Worm (Caenorhabditis elegans) whole organism, L4/young adult: ENCODE data around the gene ZK622.4.

Experiments used
- W03F9.2 ChIP-seq: fragments of 150-350 bp; optimal IDR thresholded peaks from 2 replicates; lab custom pipeline; 2014; ENCODE audit warnings: missing biosample characterization, missing genetic modification characterization
- dao-5 ChIP-seq: sonication (generic microtip); optimal IDR thresholded peaks from 2 replicates; lab custom pipeline; 2016; ENCODE audit warnings: missing genotype, missing genetic modification characterization, moderate library complexity, missing compliant biosample characterization
- him-1 ChIP-seq: sonication (generic microtip); optimal IDR thresholded peaks from 2 replicates; lab custom pipeline; 2016; ENCODE audit warnings: missing genotype, missing genetic modification reagents, missing genetic modification characterization, missing compliant biosample characterization

Gene ZK622.4

ce11 chrII:5292226-5292752, at the start of gene ZK622.4:
Gene ZK622.4, plus strand, starts transcription at chrII:5292702.
- TF ChIP-seq dao-5 (tag; lab: Kevin White, UChicago) (peak; percentile 38), him-1 (peak; percentile 78), W03F9.2 (no peak)

ce11 chrII:5246791-5247361, 45.6 kb upstream of the ZK622.4 start, which contains the start of gene ptr-6:
Gene ptr-6, minus strand, starts transcription at chrII:5246837.
- TF ChIP-seq W03F9.2 = no peak
- no peak for TF ChIP-seq dao-5 (tag; lab: Kevin White, UChicago)
- TF ChIP-seq him-1 = no peak

- TF ChIP-seq dao-5 (tag; lab: Kevin White, UChicago) (no peak), W03F9.2 (no peak), him-1 (no peak)
Observed at ce11 chrII:5255435-5255834, 37.1 kb upstream of the ZK622.4 start, which contains the start of gene frpr-4. Gene frpr-4, minus strand, starts transcription at chrII:5255535.

ce11 chrII:5264650-5265049, 27.9 kb upstream of the ZK622.4 start:
- TF ChIP-seq him-1 (no peak), dao-5 (tag; lab: Kevin White, UChicago) (no peak), W03F9.2 (no peak)

ce11 chrII:5268977-5269376, 23.5 kb upstream of the ZK622.4 start:
- TF ChIP-seq dao-5 (tag; lab: Kevin White, UChicago) (no peak), W03F9.2 (no peak), him-1 (no peak)

ce11 chrII:5271729-5272322, 20.7 kb upstream of the ZK622.4 start, which contains the start of gene drn-1:
Gene drn-1, minus strand, starts transcription at chrII:5271845.
- TF ChIP-seq W03F9.2 (no peak), dao-5 (tag; lab: Kevin White, UChicago) (no peak), him-1 (no peak)

- TF ChIP-seq him-1 (peak; percentile 50), W03F9.2 (no peak)
Observed at ce11 chrII:5276736-5277135, 15.8 kb upstream of the ZK622.4 start.

ce11 chrII:5277780-5278179, 14.7 kb upstream of the ZK622.4 start:
- TF ChIP-seq him-1 (no peak), dao-5 (tag; lab: Kevin White, UChicago) (no peak), W03F9.2 (no peak)

- TF ChIP-seq dao-5 (tag; lab: Kevin White, UChicago) (no peak), W03F9.2 (no peak), him-1 (no peak)
Observed at ce11 chrII:5281137-5281536, 11.4 kb upstream of the ZK622.4 start.

ce11 chrII:5282192-5282591, 10.3 kb upstream of the ZK622.4 start, which contains the start of gene pmt-1:
Gene pmt-1, minus strand, starts transcription at chrII:5282523.
- TF ChIP-seq W03F9.2 = no peak
- TF ChIP-seq dao-5 (tag; lab: Kevin White, UChicago) = no peak
- no peak for TF ChIP-seq him-1

- TF ChIP-seq dao-5 (tag; lab: Kevin White, UChicago) = no peak
- TF ChIP-seq him-1 = no peak
- no peak for TF ChIP-seq W03F9.2
Observed at ce11 chrII:5282740-5283281, 9.7 kb upstream of the ZK622.4 start.

- TF ChIP-seq dao-5 (tag; lab: Kevin White, UChicago) = no peak
- no peak for TF ChIP-seq W03F9.2
- TF ChIP-seq him-1 = no peak
Observed at ce11 chrII:5285029-5285428, 7.5 kb upstream of the ZK622.4 start, which contains the start of gene gur-5. Gene gur-5, plus strand, starts transcription at chrII:5285329.

ce11 chrII:5289142-5289541, 3.4 kb upstream of the ZK622.4 start, which contains the start of gene ZK622.5:
Gene ZK622.5, plus strand, starts transcription at chrII:5289442.
- TF ChIP-seq dao-5 (tag; lab: Kevin White, UChicago) (no peak), W03F9.2 (no peak), him-1 (no peak)

ce11 chrII:5291051-5291450, 1.5 kb upstream of the ZK622.4 start:
- TF ChIP-seq him-1 (no peak), dao-5 (tag; lab: Kevin White, UChicago) (no peak), W03F9.2 (no peak)

- TF ChIP-seq W03F9.2 = no peak
- TF ChIP-seq dao-5 (tag; lab: Kevin White, UChicago) = peak; percentile 24
- TF ChIP-seq him-1 = no peak
Observed at ce11 chrII:5293287-5293850, 867 bp downstream of the ZK622.4 start, which contains the start of gene ZK622.1. Gene ZK622.1, plus strand, starts transcription at chrII:5293800.
